In genomic region chrIV:15049288-15050094, ce11 we compare ENCODE assay signal across 2 worm cellular contexts.
TF ChIP-seq lines count a peak whose summit lies in the region.

No protein-coding gene starts in this region.

TF ChIP-seq in whole organism, L1 larva, 84 proteins besides CTCF, POLR2A, EP300 and RAD21 (continued from another document):
- no peak for TF ChIP-seq nhr-20 (tag; optimal IDR thresholded peaks at IDR 0.05; lab: Kevin White, UChicago)
- no peak for TF ChIP-seq lin-13 (GFP tag; optimal IDR thresholded peaks at IDR 0.05; lab: Kevin White, UChicago)
- TF ChIP-seq elt-3 (tag; optimal IDR thresholded peaks at IDR 0.05; lab: Kevin White, UChicago) = no peak
- peak; percentile 91 for TF ChIP-seq aly-2 (tag; optimal IDR thresholded peaks at IDR 0.05; lab: Kevin White, UChicago)
- no peak for TF ChIP-seq ztf-11 (tag; optimal IDR thresholded peaks at IDR 0.05; lab: Kevin White, UChicago)
- no peak for TF ChIP-seq fos-1 (tag; optimal IDR thresholded peaks at IDR 0.05; lab: Kevin White, UChicago)
- TF ChIP-seq lin-35 (GFP tag; optimal IDR thresholded peaks at IDR 0.05; lab: Kevin White, UChicago) = no peak
- TF ChIP-seq nhr-90 (tag; optimal IDR thresholded peaks at IDR 0.05; lab: Kevin White, UChicago; ENCODE audit: poor library complexity) = peak; percentile 16
- no peak for TF ChIP-seq alr-1 (tag; optimal IDR thresholded peaks at IDR 0.05; lab: Kevin White, UChicago; ENCODE audit: borderline replicate concordance)
- no peak for TF ChIP-seq unc-86 (tag; optimal IDR thresholded peaks at IDR 0.05; lab: Kevin White, UChicago)
- TF ChIP-seq C16A3.4 (tag; optimal IDR thresholded peaks at IDR 0.05; lab: Kevin White, UChicago) = no peak
- peak; percentile 56 for TF ChIP-seq nhr-71 (tag; optimal IDR thresholded peaks at IDR 0.05; lab: Kevin White, UChicago)
- no peak for TF ChIP-seq lin-14 (GFP tag; optimal IDR thresholded peaks at IDR 0.05; lab: Kevin White, UChicago)
- TF ChIP-seq lin-15B (tag; optimal IDR thresholded peaks at IDR 0.05; lab: Kevin White, UChicago) = no peak
- peak; percentile 32; the same call in 1 of the 2 replicates for TF ChIP-seq grh-1 (GFP tag; IDR thresholded peaks at IDR 0.05; lab: Robert Waterston, UW)
- no peak for TF ChIP-seq ceh-63 (GFP tag; optimal IDR thresholded peaks at IDR 0.05; lab: Kevin White, UChicago)
- TF ChIP-seq aha-1 (tag; optimal IDR thresholded peaks at IDR 0.05; lab: Kevin White, UChicago) = no peak

TF ChIP-seq in whole organism, young adult, 124 proteins besides CTCF, POLR2A, EP300 and RAD21 (continued from another document):
- TF ChIP-seq aptf-3 (GFP tag; IDR thresholded peaks at IDR 0.05; lab: Robert Waterston, UW) (0 out of 2 replicates have a peak, but pooled peaks have one; percentile 38), ets-4 (GFP tag; optimal IDR thresholded peaks at IDR 0.05; lab: Kevin White, UChicago) (no peak), madf-6 (GFP tag; IDR thresholded peaks at IDR 0.05; lab: Robert Waterston, UW) (peak; percentile 49), repo-1 (tag; optimal IDR thresholded peaks at IDR 0.05; lab: Kevin White, UChicago) (peak; percentile 66), T07F8.4 (tag; optimal IDR thresholded peaks at IDR 0.05; lab: Kevin White, UChicago) (no peak), rec-8 (tag; optimal IDR thresholded peaks at IDR 0.05; lab: Kevin White, UChicago) (peak in 1 of 2 experiments; percentile 24), cebp-1 (GFP tag; IDR thresholded peaks at IDR 0.05; lab: Robert Waterston, UW) (no peak), cebp-1 (tag; optimal IDR thresholded peaks at IDR 0.05; lab: Kevin White, UChicago) (peak; percentile 2), aptf-2 (GFP tag; conservative IDR thresholded peaks at IDR 0.05; lab: Robert Waterston, UW) (0 out of 2 replicates have a peak, but pooled peaks have one; percentile 27), F55B11.4 (tag; optimal IDR thresholded peaks at IDR 0.05; lab: Kevin White, UChicago; ENCODE audit: borderline replicate concordance, insufficient read depth) (no peak), ama-1 (optimal IDR thresholded peaks at IDR 0.05; lab: Kevin White, UChicago) (no peak), ama-1 (GFP tag; optimal IDR thresholded peaks at IDR 0.05; lab: Kevin White, UChicago) (peak in 1 of 2 experiments; percentile 32), nhr-80 (tag; optimal IDR thresholded peaks at IDR 0.05; lab: Kevin White, UChicago) (no peak), egl-18 (GFP tag; IDR thresholded peaks at IDR 0.05; lab: Robert Waterston, UW) (no peak), F33H1.4 (GFP tag; IDR thresholded peaks at IDR 0.05; lab: Robert Waterston, UW) (no peak), snpc-1.3 (tag; optimal IDR thresholded peaks at IDR 0.05; lab: Kevin White, UChicago; ENCODE audit: insufficient read depth) (no peak), Y56A3A.18 (GFP tag; IDR thresholded peaks at IDR 0.05; lab: Robert Waterston, UW) (0 out of 2 replicates have a peak, but pooled peaks have one; percentile 21), dpff-1 (tag; optimal IDR thresholded peaks at IDR 0.05; lab: Kevin White, UChicago) (peak; percentile 73)
